Worm (Caenorhabditis elegans) whole organism, L1 larva: ENCODE measurements around the gene pccb-1.
A peak's percentile ranks its signal among the peaks of the same experiment; 100 is the strongest.

Experiments used
- C16A3.4 ChIP-seq: fragments of 150-350 bp; optimal IDR thresholded peaks from 2 replicates; lab custom pipeline; 2014; ENCODE audit warnings: missing biosample characterization, missing genetic modification characterization
- F16B12.6 ChIP-seq: fragments of 150-350 bp; optimal IDR thresholded peaks from 2 replicates; lab custom pipeline; 2014; ENCODE audit warnings: missing biosample characterization, missing genetic modification characterization
- aha-1 ChIP-seq: fragments of 150-350 bp; optimal IDR thresholded peaks from 2 replicates; lab custom pipeline; 2014; ENCODE audit warnings: missing biosample characterization, missing genetic modification characterization
- alr-1 ChIP-seq: fragments of 200-800 bp; sonication (Bioruptor generic); optimal IDR thresholded peaks from 2 replicates; lab custom pipeline; 2018; ENCODE audit warnings: borderline replicate concordance, mild to moderate bottlenecking, missing genetic modification characterization, missing compliant biosample characterization
- aly-2 ChIP-seq: fragments of 150-350 bp; optimal IDR thresholded peaks from 2 replicates; lab custom pipeline; 2014; ENCODE audit warnings: missing biosample characterization, missing genetic modification characterization
- ama-1 ChIP-seq: fragments of 150-350 bp; optimal IDR thresholded peaks from 2 replicates; lab custom pipeline; 2014
- ceh-63 ChIP-seq: fragments of 200-800 bp; sonication (Bioruptor generic); optimal IDR thresholded peaks from 2 replicates; lab custom pipeline; 2018; ENCODE audit warnings: mild to moderate bottlenecking, missing genetic modification characterization, missing compliant biosample characterization
- ceh-88 ChIP-seq: fragments of 200-800 bp; sonication (Bioruptor generic); IDR thresholded peaks from 2 replicates; pipeline ENCODE4 v1.3.6; 2022; ENCODE audit warnings: missing genetic modification characterization, missing compliant biosample characterization
- ces-1 ChIP-seq: fragments of 150-350 bp; optimal IDR thresholded peaks from 2 replicates; lab custom pipeline; 2014; ENCODE audit warnings: missing biosample characterization, missing genetic modification reagents, missing genetic modification characterization
- dpl-1 ChIP-seq, 3 experiments: fragments of 150-350 bp in 2 of 3; sonication (generic microtip) in 1 of 3; optimal IDR thresholded peaks; 2 replicates each; lab custom pipeline; 2014 to 2017; ENCODE audit warnings: missing biosample characterization in 3 of 3, missing genetic modification characterization in 3 of 3, missing genetic modification reagents in 3 of 3
- dsc-1 ChIP-seq: sonication (generic microtip); optimal IDR thresholded peaks from 2 replicates; lab custom pipeline; 2016; ENCODE audit warnings: mild to moderate bottlenecking, missing genetic modification characterization, missing compliant biosample characterization
- efl-3 ChIP-seq: fragments of 200-800 bp; sonication (Bioruptor generic); optimal IDR thresholded peaks from 2 replicates; lab custom pipeline; 2018; ENCODE audit warnings: mild to moderate bottlenecking, missing genetic modification characterization, missing compliant biosample characterization
- egl-13 ChIP-seq: sonication (generic microtip); optimal IDR thresholded peaks from 2 replicates; lab custom pipeline; 2016; ENCODE audit warnings: missing genotype, missing genetic modification reagents, missing genetic modification characterization, missing compliant biosample characterization
- elt-2 ChIP-seq: sonication (generic microtip); optimal IDR thresholded peaks from 2 replicates; lab custom pipeline; 2016; ENCODE audit warnings: missing genetic modification characterization, mild to moderate bottlenecking, inconsistent platforms, missing compliant biosample characterization, missing genetic modification reagents
- fkh-10 ChIP-seq: sonication (generic microtip); optimal IDR thresholded peaks from 2 replicates; lab custom pipeline; 2017; ENCODE audit warnings: missing biosample characterization, missing genetic modification reagents, missing genetic modification characterization
- fkh-4 ChIP-seq: sonication (generic microtip); optimal IDR thresholded peaks from 2 replicates; lab custom pipeline; 2016; ENCODE audit warnings: missing compliant biosample characterization, missing genetic modification characterization, borderline replicate concordance
- fkh-8 ChIP-seq: sonication (generic microtip); optimal IDR thresholded peaks from 2 replicates; lab custom pipeline; 2016; ENCODE audit warnings: mild to moderate bottlenecking, missing genetic modification characterization, missing compliant biosample characterization
- fos-1 ChIP-seq: fragments of 150-350 bp; optimal IDR thresholded peaks from 2 replicates; lab custom pipeline; 2014; ENCODE audit warnings: missing biosample characterization, missing genetic modification characterization
- grh-1 ChIP-seq: fragments of 200-800 bp; sonication (Bioruptor generic); IDR thresholded peaks from 2 replicates; pipeline ENCODE4 v1.3.6; 2022; ENCODE audit warnings: missing genetic modification reagents, missing genetic modification characterization, missing compliant biosample characterization
- hlh-4 ChIP-seq: sonication (generic microtip); optimal IDR thresholded peaks from 2 replicates; lab custom pipeline; 2016; ENCODE audit warnings: mild to moderate bottlenecking, missing genetic modification characterization, missing compliant biosample characterization
- hpl-2 ChIP-seq: fragments of 150-350 bp; optimal IDR thresholded peaks from 2 replicates; lab custom pipeline; 2014; ENCODE audit warnings: missing biosample characterization, missing genetic modification reagents, missing genetic modification characterization
- irx-1 ChIP-seq: sonication (generic microtip); optimal IDR thresholded peaks from 2 replicates; lab custom pipeline; 2016; ENCODE audit warnings: missing genetic modification characterization, missing compliant biosample characterization
- isw-1 ChIP-seq: fragments of 200-800 bp; sonication (Bioruptor generic); IDR thresholded peaks from 2 replicates; pipeline ENCODE4 v1.3.6; 2022; ENCODE audit warnings: missing genetic modification characterization, missing compliant biosample characterization
- jun-1 ChIP-seq: fragments of 150-350 bp; optimal IDR thresholded peaks from 2 replicates; lab custom pipeline; 2014; ENCODE audit warnings: missing biosample characterization, missing genetic modification reagents, missing genetic modification characterization
- lin-13 ChIP-seq: fragments of 150-350 bp; optimal IDR thresholded peaks from 2 replicates; lab custom pipeline; 2014; ENCODE audit warnings: missing biosample characterization, missing genetic modification reagents, missing genetic modification characterization
- lin-15B ChIP-seq: fragments of 150-350 bp; sonication (generic microtip); optimal IDR thresholded peaks from 3 replicates; lab custom pipeline; 2014; ENCODE audit warnings: missing biosample characterization, missing genetic modification characterization
- lin-39 ChIP-seq: fragments of 150-350 bp; optimal IDR thresholded peaks from 2 replicates; lab custom pipeline; 2014; ENCODE audit warnings: missing biosample characterization, missing genetic modification reagents, missing genetic modification characterization
- lir-3 ChIP-seq: sonication (generic microtip); optimal IDR thresholded peaks from 2 replicates; lab custom pipeline; 2016; ENCODE audit warnings: mild to moderate bottlenecking, missing genetic modification characterization, moderate library complexity, missing compliant biosample characterization; ENCODE audit not compliant: poor library complexity
- lsy-2 ChIP-seq, 2 experiments: fragments of 150-350 bp; optimal IDR thresholded peaks; 2 replicates each; lab custom pipeline; 2014; ENCODE audit warnings: missing biosample characterization in 2 of 2, missing genetic modification characterization in 2 of 2
- mab-9 ChIP-seq: fragments of 200-800 bp; sonication (Bioruptor generic); IDR thresholded peaks from 2 replicates; pipeline ENCODE4 v1.3.6; 2022; ENCODE audit warnings: missing genetic modification reagents, missing genetic modification characterization, missing compliant biosample characterization
- mdl-1 ChIP-seq, 2 experiments: fragments of 150-350 bp; optimal IDR thresholded peaks; 2 replicates each; lab custom pipeline; 2014 to 2017; ENCODE audit warnings: missing biosample characterization in 2 of 2, missing genetic modification characterization in 2 of 2, inconsistent platforms in 1 of 2
- mef-2 ChIP-seq: fragments of 150-350 bp; optimal IDR thresholded peaks from 2 replicates; lab custom pipeline; 2014; ENCODE audit warnings: missing biosample characterization, missing genetic modification characterization
- nhr-11 ChIP-seq: fragments of 150-350 bp; optimal IDR thresholded peaks from 2 replicates; lab custom pipeline; 2014; ENCODE audit warnings: missing biosample characterization, missing genetic modification characterization
- nhr-12 ChIP-seq: sonication (generic microtip); optimal IDR thresholded peaks from 2 replicates; lab custom pipeline; 2017; ENCODE audit warnings: missing biosample characterization, missing genetic modification characterization
- nhr-19 ChIP-seq: fragments of 200-800 bp; sonication (Bioruptor generic); conservative IDR thresholded peaks from 2 replicates; pipeline ENCODE4 v1.3.6; 2022; ENCODE audit warnings: missing genetic modification characterization, missing compliant biosample characterization
- nhr-20 ChIP-seq: sonication (generic microtip); optimal IDR thresholded peaks from 2 replicates; lab custom pipeline; 2016; ENCODE audit warnings: mild to moderate bottlenecking, missing genetic modification characterization, missing compliant biosample characterization
- nhr-47 ChIP-seq: sonication (generic microtip); optimal IDR thresholded peaks from 2 replicates; lab custom pipeline; 2016; ENCODE audit warnings: mild to moderate bottlenecking, missing genetic modification characterization, moderate library complexity, missing compliant biosample characterization
- nhr-71 ChIP-seq: sonication (generic microtip); optimal IDR thresholded peaks from 2 replicates; lab custom pipeline; 2016; ENCODE audit warnings: mild to moderate bottlenecking, missing genetic modification characterization, moderate library complexity, missing compliant biosample characterization
- nhr-76 ChIP-seq: sonication (generic microtip); optimal IDR thresholded peaks from 2 replicates; lab custom pipeline; 2017; ENCODE audit warnings: missing biosample characterization, missing genetic modification characterization
- nhr-77 ChIP-seq: fragments of 150-350 bp; optimal IDR thresholded peaks from 2 replicates; lab custom pipeline; 2014; ENCODE audit warnings: missing biosample characterization, missing genetic modification characterization
- nhr-85 ChIP-seq: sonication (generic microtip); peaks from one replicate; lab custom pipeline; 2016; ENCODE audit warnings: missing genetic modification characterization, inconsistent platforms, missing compliant biosample characterization
- nhr-90 ChIP-seq: sonication (generic microtip); optimal IDR thresholded peaks from 2 replicates; lab custom pipeline; 2016; ENCODE audit warnings: mild to moderate bottlenecking, missing genetic modification characterization, missing compliant biosample characterization; ENCODE audit not compliant: poor library complexity
- pax-3 ChIP-seq: fragments of 200-800 bp; sonication (Bioruptor generic); optimal IDR thresholded peaks from 2 replicates; lab custom pipeline; 2018; ENCODE audit warnings: mild to moderate bottlenecking, missing genetic modification characterization, moderate library complexity, missing compliant biosample characterization
- snpc-4 ChIP-seq: fragments of 150-350 bp; optimal IDR thresholded peaks from 2 replicates; lab custom pipeline; 2014; ENCODE audit warnings: missing biosample characterization, missing genetic modification characterization
- sptf-1 ChIP-seq: fragments of 150-350 bp; optimal IDR thresholded peaks from 2 replicates; lab custom pipeline; 2014; ENCODE audit warnings: missing biosample characterization, missing genetic modification characterization
- swsn-7 ChIP-seq: sonication (generic microtip); optimal IDR thresholded peaks from 2 replicates; lab custom pipeline; 2016; ENCODE audit warnings: missing genetic modification characterization, missing compliant biosample characterization
- tbx-2 ChIP-seq: sonication (generic microtip); optimal IDR thresholded peaks from 2 replicates; lab custom pipeline; 2016; ENCODE audit warnings: missing genetic modification characterization, missing compliant biosample characterization
- unc-30 ChIP-seq: sonication (generic microtip); optimal IDR thresholded peaks from 2 replicates; lab custom pipeline; 2017; ENCODE audit warnings: missing biosample characterization, missing genetic modification characterization
- unc-62 ChIP-seq: fragments of 150-350 bp; optimal IDR thresholded peaks from 2 replicates; lab custom pipeline; 2014; ENCODE audit warnings: missing biosample characterization, missing genetic modification reagents, missing genetic modification characterization
- unc-86 ChIP-seq: sonication (generic microtip); optimal IDR thresholded peaks from 2 replicates; lab custom pipeline; 2016; ENCODE audit warnings: missing genetic modification characterization, missing compliant biosample characterization
- vab-15 ChIP-seq: sonication (generic microtip); optimal IDR thresholded peaks from 2 replicates; lab custom pipeline; 2017; ENCODE audit warnings: missing genotype, mild to moderate bottlenecking, missing genetic modification characterization, missing compliant biosample characterization
- xbp-1 ChIP-seq: sonication (generic microtip); optimal IDR thresholded peaks from 2 replicates; lab custom pipeline; 2016; ENCODE audit warnings: missing genetic modification characterization, missing compliant biosample characterization
- zag-1 ChIP-seq: fragments of 150-350 bp; optimal IDR thresholded peaks from 2 replicates; lab custom pipeline; 2014; ENCODE audit warnings: missing biosample characterization, missing genetic modification characterization
- zip-4 ChIP-seq: fragments of 200-800 bp; sonication (Bioruptor generic); optimal IDR thresholded peaks from 2 replicates; lab custom pipeline; 2018; ENCODE audit warnings: mild to moderate bottlenecking, missing genetic modification characterization, moderate library complexity, missing compliant biosample characterization

Gene pccb-1

DNA sequence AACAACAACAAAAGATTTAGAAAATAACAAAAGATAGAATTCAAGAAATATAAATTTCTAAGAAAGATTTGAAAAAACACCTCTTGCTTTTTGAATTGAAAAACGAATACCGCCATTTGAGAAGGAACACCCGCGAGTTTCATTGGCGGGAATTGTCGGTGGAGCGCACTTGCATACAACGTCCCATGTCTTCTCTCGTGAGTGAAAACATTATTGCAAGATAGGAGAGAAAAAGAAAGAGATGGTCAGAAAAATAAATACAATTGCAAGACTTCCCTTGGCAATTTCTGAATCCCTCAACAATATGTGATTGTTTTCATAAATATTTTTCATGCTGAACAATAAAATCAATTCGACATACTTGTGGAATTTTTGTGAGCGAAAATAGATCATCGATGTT lies 16.8 kb downstream of the pccb-1 start, which contains the start of gene K10B3.5 (continued):
- no peak for TF ChIP-seq grh-1
- peak; percentile 1 for TF ChIP-seq mef-2 (tag; lab: Kevin White, UChicago)
- TF ChIP-seq alr-1 (tag; lab: Kevin White, UChicago) = no peak
- TF ChIP-seq tbx-2 (tag; lab: Kevin White, UChicago) = peak; percentile 72
- no peak for TF ChIP-seq nhr-76 (tag; lab: Kevin White, UChicago)
- peak; percentile 5 for TF ChIP-seq egl-13 (tag; lab: Kevin White, UChicago)
- no peak for TF ChIP-seq F16B12.6 (tag; lab: Kevin White, UChicago)
- no peak for TF ChIP-seq hpl-2 (GFP tag; lab: Kevin White, UChicago)
- TF ChIP-seq nhr-90 (tag; lab: Kevin White, UChicago) = peak; percentile 69
- peak; percentile 40 for TF ChIP-seq elt-2 (tag; lab: Kevin White, UChicago)
- TF ChIP-seq unc-86 (tag; lab: Kevin White, UChicago) = peak; percentile 25
- no peak for TF ChIP-seq pax-3
- peak; percentile 29 for TF ChIP-seq ama-1 (lab: Kevin White, UChicago)
- peak; percentile 69 for TF ChIP-seq lin-13 (GFP tag; lab: Kevin White, UChicago)
- no peak for TF ChIP-seq ceh-88 (GFP tag; lab: Robert Waterston, UW)
- TF ChIP-seq efl-3 (GFP tag; lab: Kevin White, UChicago) = no peak
- TF ChIP-seq aha-1 = no peak
- peak; percentile 85 for TF ChIP-seq nhr-85
- TF ChIP-seq C16A3.4 (tag; lab: Kevin White, UChicago) = peak; percentile 82
- peak; percentile 51 for TF ChIP-seq lin-15B (tag; lab: Kevin White, UChicago)
- peak; percentile 41 for TF ChIP-seq fos-1
- no peak for TF ChIP-seq vab-15 (tag; lab: Kevin White, UChicago)
- no peak for TF ChIP-seq nhr-12
- no peak for TF ChIP-seq aly-2 (tag; lab: Kevin White, UChicago)
- TF ChIP-seq unc-30 (tag; lab: Kevin White, UChicago) = no peak
- no peak for TF ChIP-seq ceh-63 (GFP tag; lab: Kevin White, UChicago)
- peak; percentile 65 for TF ChIP-seq swsn-7 (tag; lab: Kevin White, UChicago)
- TF ChIP-seq zag-1 = no peak
- no peak for TF ChIP-seq unc-62 (GFP tag; lab: Kevin White, UChicago)
- TF ChIP-seq irx-1 = no peak
- peak; percentile 43 for TF ChIP-seq snpc-4
- TF ChIP-seq mab-9 (GFP tag; lab: Robert Waterston, UW) = no peak
- no peak for TF ChIP-seq sptf-1 (tag; lab: Kevin White, UChicago)
- peak; percentile 78 to 88 (median 82) for TF ChIP-seq dpl-1 (GFP tag; optimal IDR thresholded peaks at IDR 0.05; lab: Kevin White, UChicago)
- TF ChIP-seq mdl-1 (tag; optimal IDR thresholded peaks at IDR 0.05; lab: Kevin White, UChicago) = peak in 1 of 2 experiments; percentile 58
- TF ChIP-seq ces-1 (GFP tag; lab: Kevin White, UChicago) = no peak
- no peak for TF ChIP-seq fkh-4
- TF ChIP-seq fkh-10 (GFP tag; lab: Kevin White, UChicago) = no peak
- peak; percentile 63 to 74 for TF ChIP-seq lsy-2 (tag; optimal IDR thresholded peaks at IDR 0.05; lab: Kevin White, UChicago)
- TF ChIP-seq nhr-19 (GFP tag; lab: Robert Waterston, UW) = peak; percentile 50
- peak; percentile 56 for TF ChIP-seq xbp-1
- no peak; the same call in 1 of the 2 replicates for TF ChIP-seq isw-1 (GFP tag; lab: Robert Waterston, UW)
- no peak for TF ChIP-seq nhr-11 (tag; lab: Kevin White, UChicago)
- peak; percentile 55 for TF ChIP-seq dsc-1 (tag; lab: Kevin White, UChicago)
- TF ChIP-seq hlh-4 (tag; lab: Kevin White, UChicago) = no peak
- no peak for TF ChIP-seq zip-4
- peak; percentile 17 for TF ChIP-seq fkh-8 (tag; lab: Kevin White, UChicago)
- peak; percentile 59 for TF ChIP-seq nhr-77
- TF ChIP-seq lir-3 (tag; lab: Kevin White, UChicago) = peak; percentile 36
- peak; percentile 67 for TF ChIP-seq nhr-47
- TF ChIP-seq nhr-20 = peak; percentile 71
- peak; percentile 24 for TF ChIP-seq lin-39
- TF ChIP-seq nhr-71 (tag; lab: Kevin White, UChicago) = peak; percentile 81
- TF ChIP-seq jun-1 (tag; lab: Kevin White, UChicago) = peak; percentile 25
